Fruit fly (Drosophila melanogaster): ENCODE measurements around the gene rgn.

The rgn gene

dm6 chr3L:21347197-21347831 is 35.0 kb upstream of the rgn start:
- TF ChIP-seq CG5204 (GFP tag; optimal IDR thresholded peaks at IDR 0.05) (peak; percentile 33), CG12768 (GFP tag; optimal IDR thresholded peaks at IDR 0.05) (no peak), CG33017 (tag; optimal IDR thresholded peaks at IDR 0.05) (no peak), ovo (GFP tag; optimal IDR thresholded peaks at IDR 0.05) (no peak), toe (GFP tag; optimal IDR thresholded peaks at IDR 0.05) (no peak)

- TF ChIP-seq cic (GFP tag; optimal IDR thresholded peaks at IDR 0.05) (peak; percentile 18), CG1620 (GFP tag; optimal IDR thresholded peaks at IDR 0.05) (no peak), Hr96 (GFP tag; optimal IDR thresholded peaks at IDR 0.05) (peak; percentile 39)
Observed at dm6 chr3L:21348983-21349432, 33.3 kb upstream of the rgn start, which contains the start of gene ebd2. Gene ebd2, minus strand, starts transcription at chr3L:21349288.

- TF ChIP-seq CG11617 (GFP tag; optimal IDR thresholded peaks at IDR 0.05) (no peak), pad (GFP tag; optimal IDR thresholded peaks at IDR 0.05) (no peak), CG7101 (tag; optimal IDR thresholded peaks at IDR 0.05) (no peak), Hr96 (GFP tag; optimal IDR thresholded peaks at IDR 0.05) (no peak), CG14711 (tag; optimal IDR thresholded peaks at IDR 0.05) (no peak), Crg-1 (GFP tag; optimal IDR thresholded peaks at IDR 0.05) (no peak)
Observed at dm6 chr3L:21356395-21356794, 25.9 kb upstream of the rgn start, which contains the start of gene CG12971. Gene CG12971, minus strand, starts transcription at chr3L:21356495.

- TF ChIP-seq toe (GFP tag; optimal IDR thresholded peaks at IDR 0.05) (no peak), bab1 (GFP tag; optimal IDR thresholded peaks at IDR 0.05) (no peak), Crg-1 (GFP tag; optimal IDR thresholded peaks at IDR 0.05) (no peak), pad (GFP tag; optimal IDR thresholded peaks at IDR 0.05) (no peak), cnc (optimal IDR thresholded peaks at IDR 0.05) (no peak), Mnt (GFP tag; optimal IDR thresholded peaks at IDR 0.05) (no peak), Hr96 (GFP tag; optimal IDR thresholded peaks at IDR 0.05) (no peak), CG5204 (GFP tag; optimal IDR thresholded peaks at IDR 0.05) (no peak), kay (GFP tag; ENCODE audit: borderline replicate concordance) (no peak), Clk (GFP tag; optimal IDR thresholded peaks at IDR 0.05) (no peak), tj (GFP tag; optimal IDR thresholded peaks at IDR 0.05) (no peak), CG12768 (GFP tag; optimal IDR thresholded peaks at IDR 0.05) (no peak), CG11617 (GFP tag; optimal IDR thresholded peaks at IDR 0.05) (no peak), CG7101 (tag; optimal IDR thresholded peaks at IDR 0.05) (no peak)
Observed at dm6 chr3L:21357383-21357782, 24.9 kb upstream of the rgn start, which contains the start of gene CG32437. Gene CG32437, plus strand, starts transcription at chr3L:21357683.

- TF ChIP-seq Hr96 (GFP tag; optimal IDR thresholded peaks at IDR 0.05) (no peak), CG7101 (tag; optimal IDR thresholded peaks at IDR 0.05) (no peak), kay (GFP tag; ENCODE audit: borderline replicate concordance) (no peak), tj (GFP tag; optimal IDR thresholded peaks at IDR 0.05) (no peak), bab1 (GFP tag; optimal IDR thresholded peaks at IDR 0.05) (peak; percentile 4), Crg-1 (GFP tag; optimal IDR thresholded peaks at IDR 0.05) (no peak), CG1620 (GFP tag; optimal IDR thresholded peaks at IDR 0.05) (no peak)
Observed at dm6 chr3L:21359879-21360278, 22.4 kb upstream of the rgn start, which contains the start of gene CG32440. Gene CG32440, plus strand, starts transcription at chr3L:21360179.

dm6 chr3L:21363926-21364537 is 18.3 kb upstream of the rgn start:
- TF ChIP-seq Crg-1 (GFP tag; optimal IDR thresholded peaks at IDR 0.05) (no peak), CG5204 (GFP tag; optimal IDR thresholded peaks at IDR 0.05) (no peak), pad (GFP tag; optimal IDR thresholded peaks at IDR 0.05) (peak; percentile 39), CG12768 (GFP tag; optimal IDR thresholded peaks at IDR 0.05) (no peak), Mnt (GFP tag; optimal IDR thresholded peaks at IDR 0.05) (no peak), CG11617 (GFP tag; optimal IDR thresholded peaks at IDR 0.05) (no peak), Clk (GFP tag; optimal IDR thresholded peaks at IDR 0.05) (no peak), bab1 (GFP tag; optimal IDR thresholded peaks at IDR 0.05) (peak; percentile 44), Hr96 (GFP tag; optimal IDR thresholded peaks at IDR 0.05) (no peak), CG1620 (GFP tag; optimal IDR thresholded peaks at IDR 0.05) (no peak), ovo (GFP tag; optimal IDR thresholded peaks at IDR 0.05) (no peak), CG7101 (tag; optimal IDR thresholded peaks at IDR 0.05) (no peak), CG14711 (tag; optimal IDR thresholded peaks at IDR 0.05) (peak; percentile 24), cnc (optimal IDR thresholded peaks at IDR 0.05) (no peak), CG33017 (tag; optimal IDR thresholded peaks at IDR 0.05) (no peak), toe (GFP tag; optimal IDR thresholded peaks at IDR 0.05) (no peak), cic (GFP tag; optimal IDR thresholded peaks at IDR 0.05) (no peak), kay (GFP tag; ENCODE audit: borderline replicate concordance) (peak; percentile 75), tj (GFP tag; optimal IDR thresholded peaks at IDR 0.05) (peak; percentile 94), CG7045 (GFP tag; optimal IDR thresholded peaks at IDR 0.05) (no peak)

- TF ChIP-seq CG33017 (tag; optimal IDR thresholded peaks at IDR 0.05) (no peak), CG11617 (GFP tag; optimal IDR thresholded peaks at IDR 0.05) (no peak), CG1620 (GFP tag; optimal IDR thresholded peaks at IDR 0.05) (no peak), toe (GFP tag; optimal IDR thresholded peaks at IDR 0.05) (no peak), bab1 (GFP tag; optimal IDR thresholded peaks at IDR 0.05) (no peak)
Observed at dm6 chr3L:21371230-21371629, 11.1 kb upstream of the rgn start.
